Fruit fly (Drosophila melanogaster) whole organism, embryonic: Measurements from ENCODE around the gene CG5071.
A peak's percentile ranks its signal among the peaks of the same experiment; 100 is the strongest.

Experiments used
- Antp ChIP-seq: fragments of 200-800 bp; sonication (Bioruptor generic); optimal IDR thresholded peaks from 3 replicates; lab custom pipeline; 2016; ENCODE audit warnings: missing biosample characterization, missing genetic modification characterization
- Atf-2 ChIP-seq: fragments of 200-800 bp; sonication (Bioruptor generic); optimal IDR thresholded peaks from 2 replicates; lab custom pipeline; 2016; ENCODE audit warnings: missing biosample characterization, missing genetic modification characterization
- B-H1 ChIP-seq: fragments of 200-800 bp; sonication (Bioruptor generic); IDR thresholded peaks from 3 replicates; pipeline ENCODE4 v1.3.6; 2022; ENCODE audit warnings: missing biosample characterization, missing genetic modification characterization
- C15 ChIP-seq: fragments of 200-800 bp; sonication (Bioruptor generic); IDR thresholded peaks from 3 replicates; pipeline ENCODE4 v1.3.6; 2022; ENCODE audit warnings: missing biosample characterization, missing genetic modification characterization
- CG13894 ChIP-seq: fragments of 200-800 bp; sonication (Bioruptor generic); optimal IDR thresholded peaks from 3 replicates; lab custom pipeline; 2018; ENCODE audit warnings: missing biosample characterization, mild to moderate bottlenecking, missing genetic modification characterization, moderate library complexity
- CG15269 ChIP-seq: fragments of 200-800 bp; sonication (Bioruptor generic); optimal IDR thresholded peaks from 2 replicates; lab custom pipeline; 2018; ENCODE audit warnings: missing biosample characterization, mild to moderate bottlenecking, missing genetic modification characterization, moderate library complexity
- CG1603 ChIP-seq: fragments of 200-800 bp; sonication (Bioruptor generic); optimal IDR thresholded peaks from 2 replicates; lab custom pipeline; 2019; ENCODE audit warnings: missing biosample characterization, mild to moderate bottlenecking, missing genetic modification characterization, moderate library complexity
- CG16779 ChIP-seq: fragments of 200-800 bp; sonication (Bioruptor generic); IDR thresholded peaks from 2 replicates; pipeline ENCODE4 v1.3.6; 2022; ENCODE audit warnings: missing biosample characterization, missing genetic modification characterization
- CG18764 ChIP-seq: fragments of 200-800 bp; sonication (Bioruptor generic); optimal IDR thresholded peaks from 3 replicates; lab custom pipeline; 2016; ENCODE audit warnings: missing biosample characterization, missing genetic modification characterization
- CG4360 ChIP-seq: fragments of 200-800 bp; sonication (Bioruptor generic); IDR thresholded peaks from 2 replicates; pipeline ENCODE4 v1.3.6; 2022; ENCODE audit warnings: missing biosample characterization, missing genetic modification characterization
- CG4617 ChIP-seq: fragments of 200-800 bp; sonication (Bioruptor generic); optimal IDR thresholded peaks from 3 replicates; lab custom pipeline; 2016; ENCODE audit warnings: missing biosample characterization, missing genetic modification characterization, borderline replicate concordance
- CG5245 ChIP-seq: fragments of 200-800 bp; sonication (Bioruptor generic); optimal IDR thresholded peaks from 3 replicates; lab custom pipeline; 2016; ENCODE audit warnings: missing biosample characterization, missing genetic modification characterization
- CG7357 ChIP-seq: fragments of 200-800 bp; sonication (Bioruptor generic); IDR thresholded peaks from 3 replicates; pipeline ENCODE4 v1.3.6; 2022; ENCODE audit warnings: missing biosample characterization, missing genetic modification characterization
- CG7963 ChIP-seq: fragments of 200-800 bp; sonication (Bioruptor generic); IDR thresholded peaks from 3 replicates; pipeline ENCODE4 v1.3.6; 2022; ENCODE audit warnings: missing biosample characterization, missing genetic modification characterization; ENCODE audit not compliant: partially characterized antibody
- CG8924 ChIP-seq: fragments of 200-800 bp; optimal IDR thresholded peaks from 3 replicates; lab custom pipeline; 2019; ENCODE audit warnings: missing biosample characterization, mild to moderate bottlenecking, missing genetic modification characterization, moderate library complexity
- CG9797 ChIP-seq: fragments of 200-800 bp; sonication (Bioruptor generic); optimal IDR thresholded peaks from 3 replicates; lab custom pipeline; 2018; ENCODE audit warnings: missing biosample characterization, mild to moderate bottlenecking, missing genetic modification characterization
- Dip3 ChIP-seq: fragments of 200-800 bp; sonication (Bioruptor generic); optimal IDR thresholded peaks from 3 replicates; lab custom pipeline; 2016; ENCODE audit warnings: missing biosample characterization, missing genetic modification characterization
- Dll ChIP-seq: fragments of 200-800 bp; sonication (Bioruptor generic); IDR thresholded peaks from 4 replicates; pipeline ENCODE4 v1.3.6; 2022; ENCODE audit warnings: missing biosample characterization, missing genetic modification characterization; ENCODE audit not compliant: partially characterized antibody
- GATAe ChIP-seq: fragments of 200-800 bp; sonication (Bioruptor generic); conservative IDR thresholded peaks from 2 replicates; pipeline ENCODE4 v1.3.6; 2022; ENCODE audit warnings: missing biosample characterization, missing genetic modification characterization
- HLH54F ChIP-seq: fragments of 200-800 bp; sonication (Bioruptor generic); optimal IDR thresholded peaks from 3 replicates; lab custom pipeline; 2016; ENCODE audit warnings: missing biosample characterization, missing genetic modification characterization
- Meics ChIP-seq: fragments of 200-800 bp; sonication (Bioruptor generic); optimal IDR thresholded peaks from 2 replicates; lab custom pipeline; 2017; ENCODE audit warnings: missing biosample characterization, mild to moderate bottlenecking, missing genetic modification characterization
- Oli ChIP-seq: fragments of 200-800 bp; sonication (Bioruptor generic); optimal IDR thresholded peaks from 2 replicates; lab custom pipeline; 2018; ENCODE audit warnings: missing biosample characterization, mild to moderate bottlenecking, missing genetic modification characterization, moderate library complexity
- Rfx ChIP-seq: fragments of 200-800 bp; sonication (Bioruptor generic); IDR thresholded peaks from 2 replicates; pipeline ENCODE4 v1.3.6; 2022; ENCODE audit warnings: missing biosample characterization, missing genetic modification characterization
- Six4 ChIP-seq: fragments of 200-800 bp; sonication (Bioruptor generic); optimal IDR thresholded peaks from 2 replicates; lab custom pipeline; 2016; ENCODE audit warnings: missing biosample characterization, missing genetic modification characterization
- Sry-β ChIP-seq: fragments of 200-800 bp; sonication (Bioruptor generic); optimal IDR thresholded peaks from 2 replicates; lab custom pipeline; 2018; ENCODE audit warnings: missing biosample characterization, mild to moderate bottlenecking, missing genetic modification characterization, moderate library complexity
- Sry-δ ChIP-seq: fragments of 200-800 bp; sonication (Bioruptor generic); optimal IDR thresholded peaks from 2 replicates; lab custom pipeline; 2016; ENCODE audit warnings: missing biosample characterization, missing genetic modification characterization
- Trl ChIP-seq, 3 experiments: fragments of >200 bp in 2 of 3; fragments of 200-800 bp in 1 of 3; sonication (Bioruptor generic) in 1 of 3; optimal IDR thresholded peaks; 2 replicates in 1 of 3; 3 replicates in 2 of 3; lab custom pipeline; 2016 to 2017; ENCODE audit warnings: missing biosample characterization in 1 of 3, missing genetic modification characterization in 1 of 3
- Vsx1 ChIP-seq: fragments of 200-800 bp; sonication (Bioruptor generic); optimal IDR thresholded peaks from 2 replicates; lab custom pipeline; 2017; ENCODE audit warnings: missing biosample characterization, mild to moderate bottlenecking, missing genetic modification characterization, missing genetic modification reagents
- Xrp1 ChIP-seq: fragments of 200-800 bp; sonication (Bioruptor generic); IDR thresholded peaks from 2 replicates; pipeline ENCODE4 v1.3.6; 2022; ENCODE audit warnings: missing biosample characterization, missing genetic modification characterization
- abd-A ChIP-seq: fragments of 200-800 bp; sonication (Bioruptor generic); optimal IDR thresholded peaks from 3 replicates; lab custom pipeline; 2019; ENCODE audit warnings: missing biosample characterization, mild to moderate bottlenecking, missing genetic modification characterization, moderate library complexity
- amos ChIP-seq: fragments of 200-800 bp; sonication (Bioruptor generic); IDR thresholded peaks from 2 replicates; pipeline ENCODE4 v1.3.6; 2022; ENCODE audit warnings: missing biosample characterization, missing genetic modification characterization; ENCODE audit not compliant: partially characterized antibody
- az2 ChIP-seq: fragments of 200-800 bp; sonication (Bioruptor generic); optimal IDR thresholded peaks from 3 replicates; lab custom pipeline; 2016; ENCODE audit warnings: missing biosample characterization, missing genetic modification characterization
- cwo ChIP-seq: fragments of 200-800 bp; sonication (Bioruptor generic); optimal IDR thresholded peaks from 3 replicates; lab custom pipeline; 2017; ENCODE audit warnings: missing biosample characterization, missing genetic modification characterization, mild to moderate bottlenecking, moderate library complexity, missing genetic modification reagents
- gcm ChIP-seq: fragments of 200-800 bp; sonication (Bioruptor generic); optimal IDR thresholded peaks from 2 replicates; lab custom pipeline; 2019; ENCODE audit warnings: missing biosample characterization, mild to moderate bottlenecking, missing genetic modification characterization, moderate library complexity
- gfzf ChIP-seq: fragments of 200-800 bp; sonication (Bioruptor generic); optimal IDR thresholded peaks from 2 replicates; lab custom pipeline; 2016; ENCODE audit warnings: missing biosample characterization, mild to moderate bottlenecking, missing genetic modification characterization, moderate library complexity
- her ChIP-seq: fragments of 200-800 bp; sonication (Bioruptor generic); optimal IDR thresholded peaks from 2 replicates; lab custom pipeline; 2016; ENCODE audit warnings: missing biosample characterization, missing genetic modification characterization
- jing ChIP-seq: fragments of 200-800 bp; sonication (Bioruptor generic); optimal IDR thresholded peaks from 2 replicates; lab custom pipeline; 2018; ENCODE audit warnings: missing biosample characterization, mild to moderate bottlenecking, missing genetic modification characterization
- knrl ChIP-seq: fragments of 200-800 bp; sonication (Bioruptor generic); IDR thresholded peaks from 3 replicates; pipeline ENCODE4 v1.3.6; 2022; ENCODE audit warnings: missing biosample characterization, missing genetic modification characterization; ENCODE audit not compliant: partially characterized antibody
- maf-S ChIP-seq: fragments of 200-800 bp; sonication (Bioruptor generic); optimal IDR thresholded peaks from 2 replicates; lab custom pipeline; 2016; ENCODE audit warnings: missing biosample characterization, missing genetic modification characterization
- nau ChIP-seq: fragments of 200-800 bp; sonication (Bioruptor generic); optimal IDR thresholded peaks from 3 replicates; lab custom pipeline; 2017; ENCODE audit warnings: missing biosample characterization, mild to moderate bottlenecking, missing genetic modification characterization, missing genetic modification reagents
- nmo ChIP-seq: fragments of 200-800 bp; sonication (Bioruptor generic); optimal IDR thresholded peaks from 2 replicates; lab custom pipeline; 2018; ENCODE audit warnings: missing biosample characterization, mild to moderate bottlenecking, missing genetic modification characterization, moderate library complexity
- pita ChIP-seq: fragments of 200-800 bp; sonication (Bioruptor generic); optimal IDR thresholded peaks from 2 replicates; lab custom pipeline; 2017; ENCODE audit warnings: missing biosample characterization, mild to moderate bottlenecking, missing genetic modification characterization
- pnt ChIP-seq: fragments of 200-800 bp; sonication (Bioruptor generic); optimal IDR thresholded peaks from 3 replicates; lab custom pipeline; 2016; ENCODE audit warnings: missing biosample characterization, missing genetic modification characterization
- prd ChIP-seq, 3 experiments: fragments of >200 bp in 2 of 3; fragments of 200-800 bp in 1 of 3; sonication (Bioruptor generic) in 1 of 3; optimal IDR thresholded peaks in 2 of 3; IDR thresholded peaks in 1 of 3; 2 replicates in 2 of 3; 3 replicates in 1 of 3; pipeline versions ENCODE4 v1.3.6 to Lab custom; 2017 to 2022; ENCODE audit warnings: missing biosample characterization in 1 of 3, missing genetic modification characterization in 1 of 3
- run ChIP-seq: fragments of 200-800 bp; sonication (Bioruptor generic); optimal IDR thresholded peaks from 3 replicates; lab custom pipeline; 2018; ENCODE audit warnings: missing biosample characterization, mild to moderate bottlenecking, missing genetic modification characterization
- sd ChIP-seq: fragments of 200-800 bp; sonication (Bioruptor generic); optimal IDR thresholded peaks from 3 replicates; lab custom pipeline; 2018; ENCODE audit warnings: missing biosample characterization, mild to moderate bottlenecking, missing genetic modification characterization, moderate library complexity
- slbo ChIP-seq: fragments of 200-800 bp; sonication (Bioruptor generic); IDR thresholded peaks from 2 replicates; pipeline ENCODE4 v1.3.6; 2022; ENCODE audit warnings: missing biosample characterization, missing genetic modification characterization
- so ChIP-seq: fragments of 200-800 bp; sonication (Bioruptor generic); IDR thresholded peaks from 3 replicates; pipeline ENCODE4 v1.3.6; 2022; ENCODE audit warnings: missing biosample characterization, missing genetic modification characterization
- tin ChIP-seq: fragments of 200-800 bp; sonication (Bioruptor generic); optimal IDR thresholded peaks from 3 replicates; lab custom pipeline; 2016; ENCODE audit warnings: missing biosample characterization, missing genetic modification characterization
- trem ChIP-seq: fragments of 200-800 bp; optimal IDR thresholded peaks from 3 replicates; lab custom pipeline; 2019; ENCODE audit warnings: missing biosample characterization, mild to moderate bottlenecking, missing genetic modification characterization, moderate library complexity

The CG5071 gene

dm6 chr3R:25591500-25591899, 26.7 kb upstream of the CG5071 start (continued):
- peak; percentile 30 for TF ChIP-seq CG13894
- TF ChIP-seq CG8924 = no peak
- no peak for TF ChIP-seq Trl (optimal IDR thresholded peaks at IDR 0.05; lab: Kevin White, UChicago)
- peak; percentile 28 for TF ChIP-seq Trl (GFP tag; optimal IDR thresholded peaks at IDR 0.05; lab: Kevin White, UChicago)
- no peak for TF ChIP-seq CG4617 (GFP tag; lab: Kevin White, UChicago)
- peak; percentile 3 for TF ChIP-seq CG1603
- peak; percentile 54; the same call in 1 of the 2 replicates for TF ChIP-seq Xrp1
- no peak for TF ChIP-seq so (GFP tag; lab: Robert Waterston, UW)
- no peak for TF ChIP-seq pnt (GFP tag; lab: Kevin White, UChicago)
- no peak for TF ChIP-seq prd (optimal IDR thresholded peaks at IDR 0.05; lab: Kevin White, UChicago)
- TF ChIP-seq prd (GFP tag; IDR thresholded peaks at IDR 0.05; lab: Robert Waterston, UW) = no peak
- TF ChIP-seq HLH54F (GFP tag; lab: Kevin White, UChicago) = no peak
- TF ChIP-seq sd (tag; lab: Kevin White, UChicago) = no peak
- TF ChIP-seq gcm = no peak
- no peak for TF ChIP-seq CG7963
- no peak for TF ChIP-seq gfzf (GFP tag; lab: Kevin White, UChicago)
- TF ChIP-seq run (tag; lab: Kevin White, UChicago) = no peak
- TF ChIP-seq B-H1 (GFP tag; lab: Robert Waterston, UW) = no peak
- peak; percentile 42 for TF ChIP-seq abd-A (tag; lab: Kevin White, UChicago)
- TF ChIP-seq Rfx (GFP tag; lab: Robert Waterston, UW) = 0 out of 2 replicates have a peak, but pooled peaks have one; percentile 5
- TF ChIP-seq C15 (GFP tag; lab: Robert Waterston, UW) = no peak
- peak; percentile 23; the same call in 1 of the 3 replicates for TF ChIP-seq knrl (GFP tag; lab: Robert Waterston, UW)
- no peak for TF ChIP-seq nau
- TF ChIP-seq Atf-2 (GFP tag; lab: Kevin White, UChicago) = no peak
- TF ChIP-seq Dll (GFP tag; lab: Robert Waterston, UW) = no peak
- no peak for TF ChIP-seq jing (GFP tag; lab: Kevin White, UChicago)
- TF ChIP-seq az2 (GFP tag; lab: Kevin White, UChicago) = no peak
- TF ChIP-seq amos (GFP tag; lab: Robert Waterston, UW) = peak; percentile 71; the same call in 1 of the 2 replicates
- no peak for TF ChIP-seq Sry-δ (GFP tag; lab: Kevin White, UChicago)
- TF ChIP-seq CG4360 (GFP tag; lab: Robert Waterston, UW) = no peak
- TF ChIP-seq her (GFP tag; lab: Kevin White, UChicago) = no peak
- TF ChIP-seq maf-S (GFP tag; lab: Kevin White, UChicago) = no peak
- TF ChIP-seq slbo (GFP tag; lab: Robert Waterston, UW) = no peak
- TF ChIP-seq CG5245 (GFP tag; lab: Kevin White, UChicago) = no peak
- peak; percentile 6 for TF ChIP-seq Antp (GFP tag; lab: Kevin White, UChicago)
- TF ChIP-seq Dip3 = no peak
- no peak for TF ChIP-seq nmo
- no peak for TF ChIP-seq CG9797 (GFP tag; lab: Kevin White, UChicago)
- TF ChIP-seq CG18764 (GFP tag; lab: Kevin White, UChicago) = peak; percentile 21
- TF ChIP-seq GATAe (GFP tag; lab: Robert Waterston, UW) = no peak
- TF ChIP-seq CG15269 (tag; lab: Kevin White, UChicago) = no peak
- TF ChIP-seq Six4 (GFP tag; lab: Kevin White, UChicago) = no peak
- TF ChIP-seq tin (GFP tag; lab: Kevin White, UChicago) = no peak
- no peak for TF ChIP-seq CG7357 (GFP tag; lab: Robert Waterston, UW)
- peak; percentile 2 for TF ChIP-seq Meics (GFP tag; lab: Kevin White, UChicago)
- no peak for TF ChIP-seq Oli (tag; lab: Kevin White, UChicago)
- peak; percentile 24 for TF ChIP-seq trem (tag; lab: Kevin White, UChicago)
- no peak for TF ChIP-seq Sry-β (GFP tag; lab: Kevin White, UChicago)
- no peak for TF ChIP-seq CG16779 (GFP tag; lab: Robert Waterston, UW)
- TF ChIP-seq pita (GFP tag; lab: Kevin White, UChicago) = peak; percentile 32
- no peak for TF ChIP-seq cwo
- no peak for TF ChIP-seq Vsx1 (GFP tag; lab: Kevin White, UChicago)
